Fruit fly (Drosophila melanogaster) whole organism, prepupa: ENCODE measurements around the gene TfIIS.

Source experiments
- CG31627 ChIP-seq: fragments of 200-800 bp; sonication (Bioruptor generic); optimal IDR thresholded peaks from 3 replicates; lab custom pipeline; 2016; ENCODE audit warnings: missing biosample characterization, missing genetic modification characterization
- CG34406 ChIP-seq: fragments of 200-800 bp; sonication (Bioruptor generic); optimal IDR thresholded peaks from 3 replicates; lab custom pipeline; 2016; ENCODE audit warnings: missing biosample characterization, missing genetic modification characterization
- CG9139 ChIP-seq: fragments of 200-800 bp; sonication (Bioruptor generic); optimal IDR thresholded peaks from 3 replicates; lab custom pipeline; 2017; ENCODE audit warnings: missing biosample characterization, mild to moderate bottlenecking, missing genetic modification characterization
- Ets21C ChIP-seq: fragments of 200-800 bp; sonication (Bioruptor generic); optimal IDR thresholded peaks from 3 replicates; lab custom pipeline; 2016; ENCODE audit warnings: missing biosample characterization, missing genetic modification characterization
- Hr38 ChIP-seq: sonication (Bioruptor generic); optimal IDR thresholded peaks from 2 replicates; lab custom pipeline; 2016; ENCODE audit warnings: missing biosample characterization, missing genetic modification characterization
- Hr39 ChIP-seq: fragments of 200-800 bp; sonication (Bioruptor generic); optimal IDR thresholded peaks from 2 replicates; lab custom pipeline; 2016; ENCODE audit warnings: missing biosample characterization, missing genetic modification characterization
- Lpt ChIP-seq: fragments of 200-800 bp; sonication (Bioruptor generic); optimal IDR thresholded peaks from 3 replicates; lab custom pipeline; 2016; ENCODE audit warnings: missing biosample characterization, missing genetic modification characterization
- acj6 ChIP-seq: fragments of 200-800 bp; sonication (Bioruptor generic); optimal IDR thresholded peaks from 3 replicates; lab custom pipeline; 2016; ENCODE audit warnings: missing biosample characterization, missing genetic modification characterization
- dsx ChIP-seq: fragments of 200-800 bp; optimal IDR thresholded peaks from 3 replicates; lab custom pipeline; 2019; ENCODE audit warnings: missing biosample characterization, mild to moderate bottlenecking, missing genetic modification characterization, moderate library complexity; ENCODE audit not compliant: poor library complexity, severe bottlenecking
- eg ChIP-seq: fragments of 200-800 bp; sonication (Bioruptor generic); IDR thresholded peaks from 3 replicates; pipeline ENCODE4 v1.3.6; 2022; ENCODE audit warnings: missing biosample characterization, missing genetic modification characterization
- esn ChIP-seq: fragments of 200-800 bp; sonication (Bioruptor generic); optimal IDR thresholded peaks from 2 replicates; lab custom pipeline; 2016; ENCODE audit warnings: missing biosample characterization, mild to moderate bottlenecking, missing genetic modification characterization, moderate library complexity
- fd85E ChIP-seq: fragments of 200-800 bp; sonication (Bioruptor generic); optimal IDR thresholded peaks from 3 replicates; lab custom pipeline; 2016; ENCODE audit warnings: missing biosample characterization, missing genetic modification characterization
- pdm3 ChIP-seq: fragments of 200-800 bp; sonication (Bioruptor generic); optimal IDR thresholded peaks from 3 replicates; lab custom pipeline; 2016; ENCODE audit warnings: missing biosample characterization, missing genetic modification characterization
- ss ChIP-seq, 2 experiments: fragments of 200-800 bp; sonication (Bioruptor generic); optimal IDR thresholded peaks; 2 replicates in 1 of 2; 3 replicates in 1 of 2; lab custom pipeline; 2017 to 2018; ENCODE audit warnings: mild to moderate bottlenecking in 2 of 2, missing biosample characterization in 2 of 2, missing genetic modification characterization in 2 of 2, moderate library complexity in 1 of 2

DNA sequence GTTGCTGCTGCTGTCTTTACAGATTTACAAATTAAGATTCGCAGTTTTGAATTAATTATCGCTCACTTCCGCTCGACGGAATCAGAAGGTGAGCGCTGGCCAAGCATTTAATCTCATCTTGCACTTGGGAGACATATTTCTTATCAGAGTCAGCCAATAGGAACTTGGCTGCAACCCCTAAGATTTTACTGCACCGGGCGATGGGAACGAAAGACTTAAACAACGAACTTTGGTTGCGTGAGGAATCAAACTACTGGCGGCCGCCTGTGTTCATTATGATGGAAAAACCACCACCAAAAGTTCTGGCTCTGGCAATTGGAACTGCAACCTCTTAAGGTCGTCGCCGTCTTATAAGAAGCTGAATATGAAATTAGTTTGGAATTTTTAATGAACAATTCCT is 16.8 kb downstream of the TfIIS start:
- no peak for TF ChIP-seq acj6
- no peak for TF ChIP-seq pdm3 (GFP tag; lab: Kevin White, UChicago)
- TF ChIP-seq Lpt (GFP tag; lab: Kevin White, UChicago), result no peak
- no peak for TF ChIP-seq CG9139
- no peak for TF ChIP-seq ss (GFP tag; optimal IDR thresholded peaks at IDR 0.05; lab: Kevin White, UChicago)
- no peak for TF ChIP-seq eg
- TF ChIP-seq Hr39 (GFP tag; lab: Kevin White, UChicago), result no peak
- no peak for TF ChIP-seq Hr38 (GFP tag; lab: Kevin White, UChicago)
- TF ChIP-seq CG34406 (GFP tag; lab: Kevin White, UChicago), result no peak
- no peak for TF ChIP-seq Ets21C
- no peak for TF ChIP-seq CG31627 (GFP tag; lab: Kevin White, UChicago)
- no peak for TF ChIP-seq dsx (GFP tag; lab: Kevin White, UChicago)
- no peak for TF ChIP-seq fd85E
- no peak for TF ChIP-seq esn (GFP tag; lab: Kevin White, UChicago)
